Comparison of ENCODE assay signal across 5 fruit fly cellular contexts in the genomic region with DNA sequence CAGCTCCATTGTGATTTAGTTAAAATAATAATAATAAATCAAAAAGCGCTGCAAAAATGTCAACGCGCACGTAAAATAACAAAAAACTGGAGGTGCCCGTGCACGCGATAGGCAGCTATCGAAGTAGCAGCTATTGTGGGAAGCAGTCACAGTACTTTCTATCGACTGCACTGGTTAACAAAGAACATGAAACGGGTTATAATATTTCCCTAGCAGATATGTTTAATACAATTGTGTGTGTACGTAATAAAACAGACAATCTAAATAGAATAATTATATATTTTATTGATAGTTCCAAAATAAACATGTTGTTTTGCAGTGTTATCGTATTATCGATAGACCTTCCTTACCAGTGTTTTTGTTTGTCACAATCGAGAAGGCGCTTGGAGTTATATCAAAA.
TF ChIP-seq lines count a peak whose summit lies in the region.

A gene (minus strand): TSS at position 67 of the 400 bp plus-strand sequence.
A gene (plus strand): TSS at position 171 of the 400 bp plus-strand sequence.

- no peak for TF ChIP-seq CTCF in whole organism, embryonic (GFP tag; optimal IDR thresholded peaks at IDR 0.05; lab: Kevin White, UChicago)

TF ChIP-seq in whole organism, adult, 20 proteins besides CTCF, POLR2A, EP300 and RAD21 (continues in another document):
- TF ChIP-seq CG7045 (GFP tag; optimal IDR thresholded peaks at IDR 0.05; lab: Kevin White, UChicago) (peak; percentile 13), CG33017 (tag; optimal IDR thresholded peaks at IDR 0.05; lab: Kevin White, UChicago) (peak; percentile 29), cnc (optimal IDR thresholded peaks at IDR 0.05; lab: Kevin White, UChicago) (no peak), pad (GFP tag; optimal IDR thresholded peaks at IDR 0.05; lab: Kevin White, UChicago) (peak; percentile 15), toe (GFP tag; optimal IDR thresholded peaks at IDR 0.05; lab: Kevin White, UChicago) (peak; percentile 20), Crg-1 (GFP tag; optimal IDR thresholded peaks at IDR 0.05; lab: Kevin White, UChicago) (peak; percentile 23), cic (GFP tag; optimal IDR thresholded peaks at IDR 0.05; lab: Kevin White, UChicago) (peak; percentile 47), CG1620 (GFP tag; optimal IDR thresholded peaks at IDR 0.05; lab: Kevin White, UChicago) (peak; percentile 10), Clk (GFP tag; optimal IDR thresholded peaks at IDR 0.05; lab: Kevin White, UChicago) (no peak), ovo (GFP tag; optimal IDR thresholded peaks at IDR 0.05; lab: Kevin White, UChicago) (no peak), CG5204 (GFP tag; optimal IDR thresholded peaks at IDR 0.05; lab: Kevin White, UChicago) (no peak), CG12768 (GFP tag; optimal IDR thresholded peaks at IDR 0.05; lab: Kevin White, UChicago) (no peak), kay (GFP tag; lab: Kevin White, UChicago; ENCODE audit: borderline replicate concordance) (peak; percentile 64), bab1 (GFP tag; optimal IDR thresholded peaks at IDR 0.05; lab: Kevin White, UChicago) (peak; percentile 58), Hr96 (GFP tag; optimal IDR thresholded peaks at IDR 0.05; lab: Kevin White, UChicago) (no peak), CG11617 (GFP tag; optimal IDR thresholded peaks at IDR 0.05; lab: Kevin White, UChicago) (peak; percentile 23), Mnt (GFP tag; optimal IDR thresholded peaks at IDR 0.05; lab: Kevin White, UChicago) (peak; percentile 46)

TF ChIP-seq in whole organism, embryonic, 481 proteins besides CTCF, POLR2A, EP300 and RAD21 (continues in another document):
- TF ChIP-seq CG12236 (GFP tag; optimal IDR thresholded peaks at IDR 0.05; lab: Kevin White, UChicago) (no peak), jigr1 (GFP tag; IDR thresholded peaks at IDR 0.05; lab: Robert Waterston, UW) (no peak), zfh2 (GFP tag; optimal IDR thresholded peaks at IDR 0.05; lab: Kevin White, UChicago) (peak; percentile 37), CG1647 (GFP tag; optimal IDR thresholded peaks at IDR 0.05; lab: Kevin White, UChicago) (no peak), CG18011 (GFP tag; optimal IDR thresholded peaks at IDR 0.05; lab: Kevin White, UChicago) (no peak), vvl (GFP tag; IDR thresholded peaks at IDR 0.05; lab: Robert Waterston, UW) (peak; percentile 53; the same call in 1 of the 2 replicates), CG6272 (GFP tag; IDR thresholded peaks at IDR 0.05; lab: Robert Waterston, UW) (no peak), az2 (GFP tag; optimal IDR thresholded peaks at IDR 0.05; lab: Kevin White, UChicago) (peak; percentile 33), Med (GFP tag; lab: Kevin White, UChicago) (peak; percentile 76), cwo (GFP tag; optimal IDR thresholded peaks at IDR 0.05; lab: Kevin White, UChicago) (no peak), oc (tag; optimal IDR thresholded peaks at IDR 0.05; lab: Kevin White, UChicago) (no peak), odd (GFP tag; optimal IDR thresholded peaks at IDR 0.05; lab: Kevin White, UChicago) (no peak), gsb (GFP tag; IDR thresholded peaks at IDR 0.05; lab: Robert Waterston, UW) (no peak), Hr39 (optimal IDR thresholded peaks at IDR 0.05; lab: Kevin White, UChicago) (no peak), tup (GFP tag; optimal IDR thresholded peaks at IDR 0.05; lab: Kevin White, UChicago) (no peak), Jarid2 (GFP tag; optimal IDR thresholded peaks at IDR 0.05; lab: Kevin White, UChicago) (no peak), CG31388 (GFP tag; optimal IDR thresholded peaks at IDR 0.05; lab: Kevin White, UChicago) (no peak), CG18619 (GFP tag; optimal IDR thresholded peaks at IDR 0.05; lab: Kevin White, UChicago) (no peak), CG6175 (GFP tag; IDR thresholded peaks at IDR 0.05; lab: Robert Waterston, UW) (no peak)

TF ChIP-seq in whole organism, prepupa, 60 proteins besides CTCF, POLR2A, EP300 and RAD21 (continues in another document):
- TF ChIP-seq net (GFP tag; optimal IDR thresholded peaks at IDR 0.05; lab: Kevin White, UChicago) (no peak), OdsH (GFP tag; optimal IDR thresholded peaks at IDR 0.05; lab: Kevin White, UChicago) (peak; percentile 68), Sox14 (GFP tag; optimal IDR thresholded peaks at IDR 0.05; lab: Kevin White, UChicago) (peak; percentile 81), CG32006 (GFP tag; optimal IDR thresholded peaks at IDR 0.05; lab: Kevin White, UChicago) (peak; percentile 39), CG6276 (GFP tag; optimal IDR thresholded peaks at IDR 0.05; lab: Kevin White, UChicago) (no peak), CG10669 (GFP tag; optimal IDR thresholded peaks at IDR 0.05; lab: Kevin White, UChicago) (no peak), dac (GFP tag; optimal IDR thresholded peaks at IDR 0.05; lab: Kevin White, UChicago) (no peak), CG6854 (GFP tag; optimal IDR thresholded peaks at IDR 0.05; lab: Kevin White, UChicago) (peak; percentile 6), CG6792 (GFP tag; optimal IDR thresholded peaks at IDR 0.05; lab: Kevin White, UChicago) (peak; percentile 45), CG9139 (GFP tag; optimal IDR thresholded peaks at IDR 0.05; lab: Kevin White, UChicago) (no peak), Gug (GFP tag; IDR thresholded peaks at IDR 0.05; lab: Robert Waterston, UW) (peak; percentile 14; the same call in 1 of the 2 replicates), Hr38 (GFP tag; optimal IDR thresholded peaks at IDR 0.05; lab: Kevin White, UChicago) (no peak), CG1621 (tag; optimal IDR thresholded peaks at IDR 0.05; lab: Kevin White, UChicago) (no peak), Ets96B (tag; optimal IDR thresholded peaks at IDR 0.05; lab: Kevin White, UChicago) (peak; percentile 42), CG3919 (GFP tag; optimal IDR thresholded peaks at IDR 0.05; lab: Kevin White, UChicago) (peak; percentile 46), fd59A (GFP tag; optimal IDR thresholded peaks at IDR 0.05; lab: Kevin White, UChicago) (no peak), spab (GFP tag; optimal IDR thresholded peaks at IDR 0.05; lab: Kevin White, UChicago) (no peak), Sox15 (GFP tag; optimal IDR thresholded peaks at IDR 0.05; lab: Kevin White, UChicago) (no peak), cyc (GFP tag; optimal IDR thresholded peaks at IDR 0.05; lab: Kevin White, UChicago) (peak; percentile 25)

TF ChIP-seq in whole organism, pupa, 21 proteins besides CTCF, POLR2A, EP300 and RAD21 (continues in another document):
- no peak for TF ChIP-seq CG14655 (GFP tag; optimal IDR thresholded peaks at IDR 0.05; lab: Kevin White, UChicago)
- no peak for TF ChIP-seq CG13204 (GFP tag; optimal IDR thresholded peaks at IDR 0.05; lab: Kevin White, UChicago)
- peak; percentile 46 for TF ChIP-seq CG15710 (tag; optimal IDR thresholded peaks at IDR 0.05; lab: Kevin White, UChicago)
- 0 out of 2 replicates have a peak, but pooled peaks have one; percentile 10 for TF ChIP-seq rn (GFP tag; IDR thresholded peaks at IDR 0.05; lab: Robert Waterston, UW)
- peak; percentile 59 for TF ChIP-seq Ets98B (GFP tag; IDR thresholded peaks at IDR 0.05; lab: Robert Waterston, UW)
- peak; percentile 44; the same call in 1 of the 3 replicates for TF ChIP-seq CG4496 (GFP tag; IDR thresholded peaks at IDR 0.05; lab: Robert Waterston, UW)
- peak; percentile 29; the same call in 1 of the 2 replicates for TF ChIP-seq CG12605 (GFP tag; IDR thresholded peaks at IDR 0.05; lab: Robert Waterston, UW)
- peak; percentile 45 for TF ChIP-seq Snoo (tag; optimal IDR thresholded peaks at IDR 0.05; lab: Kevin White, UChicago)
- no peak for TF ChIP-seq D1 (tag; optimal IDR thresholded peaks at IDR 0.05; lab: Kevin White, UChicago)
- no peak for TF ChIP-seq gl (tag; optimal IDR thresholded peaks at IDR 0.05; lab: Kevin White, UChicago)
- peak; percentile 28 for TF ChIP-seq CG34367 (tag; optimal IDR thresholded peaks at IDR 0.05; lab: Kevin White, UChicago)
- TF ChIP-seq CG8159 (tag; optimal IDR thresholded peaks at IDR 0.05; lab: Kevin White, UChicago), result peak; percentile 43
- peak; percentile 29 for TF ChIP-seq CG9948 (tag; optimal IDR thresholded peaks at IDR 0.05; lab: Kevin White, UChicago)
- no peak for TF ChIP-seq CG10348 (GFP tag; IDR thresholded peaks at IDR 0.05; lab: Robert Waterston, UW)
- peak; percentile 25 for TF ChIP-seq CG8301 (tag; optimal IDR thresholded peaks at IDR 0.05; lab: Kevin White, UChicago)
- no peak for TF ChIP-seq fd96Ca (GFP tag; IDR thresholded peaks at IDR 0.05; lab: Robert Waterston, UW)
- TF ChIP-seq Pif1B (GFP tag; optimal IDR thresholded peaks at IDR 0.05; lab: Kevin White, UChicago), result no peak
- no peak for TF ChIP-seq Pif1A (GFP tag; optimal IDR thresholded peaks at IDR 0.05; lab: Kevin White, UChicago)
- 0 out of 2 replicates have a peak, but pooled peaks have one; percentile 26 for TF ChIP-seq CG32121 (GFP tag; IDR thresholded peaks at IDR 0.05; lab: Robert Waterston, UW)

TF ChIP-seq in whole organism, wandering third instar larva, 38 proteins besides CTCF, POLR2A, EP300 and RAD21 (continues in another document):
- TF ChIP-seq Hnf4 (GFP tag; optimal IDR thresholded peaks at IDR 0.05; lab: Kevin White, UChicago), result peak; percentile 69
- TF ChIP-seq psq (GFP tag; optimal IDR thresholded peaks at IDR 0.05; lab: Kevin White, UChicago), result peak; percentile 38
- no peak for TF ChIP-seq Abd-B (GFP tag; optimal IDR thresholded peaks at IDR 0.05; lab: Kevin White, UChicago)
- peak; percentile 29 for TF ChIP-seq Sp1 (GFP tag; optimal IDR thresholded peaks at IDR 0.05; lab: Kevin White, UChicago)
- TF ChIP-seq sv (GFP tag; optimal IDR thresholded peaks at IDR 0.05; lab: Kevin White, UChicago), result peak; percentile 48
- no peak for TF ChIP-seq CG9705 (GFP tag; optimal IDR thresholded peaks at IDR 0.05; lab: Kevin White, UChicago)
- no peak for TF ChIP-seq woc (GFP tag; optimal IDR thresholded peaks at IDR 0.05; lab: Kevin White, UChicago)
- peak; percentile 8 for TF ChIP-seq br (GFP tag; optimal IDR thresholded peaks at IDR 0.05; lab: Kevin White, UChicago)
- no peak for TF ChIP-seq dl (GFP tag; optimal IDR thresholded peaks at IDR 0.05; lab: Kevin White, UChicago; ENCODE audit: insufficient read depth in 1 of 2, partially characterized antibody in 2 of 2)
- TF ChIP-seq dmrt93B (GFP tag; optimal IDR thresholded peaks at IDR 0.05; lab: Kevin White, UChicago), result no peak
- TF ChIP-seq jim (GFP tag; optimal IDR thresholded peaks at IDR 0.05; lab: Kevin White, UChicago), result no peak
- no peak for TF ChIP-seq lola (GFP tag; optimal IDR thresholded peaks at IDR 0.05; lab: Kevin White, UChicago)
- TF ChIP-seq sage (GFP tag; optimal IDR thresholded peaks at IDR 0.05; lab: Kevin White, UChicago), result no peak
- no peak for TF ChIP-seq Hr78 (GFP tag; optimal IDR thresholded peaks at IDR 0.05; lab: Kevin White, UChicago)
- no peak for TF ChIP-seq Jra (GFP tag; optimal IDR thresholded peaks at IDR 0.05; lab: Kevin White, UChicago)
- TF ChIP-seq ey (GFP tag; optimal IDR thresholded peaks at IDR 0.05; lab: Kevin White, UChicago), result peak; percentile 35
- TF ChIP-seq tai (GFP tag; optimal IDR thresholded peaks at IDR 0.05; lab: Kevin White, UChicago), result no peak
- no peak for TF ChIP-seq Vsx2 (GFP tag; optimal IDR thresholded peaks at IDR 0.05; lab: Kevin White, UChicago; ENCODE audit: partially characterized antibody)
- TF ChIP-seq HLH106 (tag; optimal IDR thresholded peaks at IDR 0.05; lab: Kevin White, UChicago), result peak; percentile 46
- no peak for TF ChIP-seq Dfd (GFP tag; optimal IDR thresholded peaks at IDR 0.05; lab: Kevin White, UChicago)
- TF ChIP-seq Dif (GFP tag; optimal IDR thresholded peaks at IDR 0.05; lab: Kevin White, UChicago; ENCODE audit: partially characterized antibody), result no peak
